Worm (Caenorhabditis elegans) whole organism, early embryonic: ENCODE results near the gene srv-11.

Experiments
- B0310.2 ChIP-seq: sonication (generic microtip); optimal IDR thresholded peaks from 2 replicates; lab custom pipeline; 2016; ENCODE audit warnings: mild to moderate bottlenecking, missing genetic modification characterization, missing compliant biosample characterization
- F13C5.2 ChIP-seq: sonication (generic microtip); optimal IDR thresholded peaks from 2 replicates; lab custom pipeline; 2017; ENCODE audit warnings: mild to moderate bottlenecking, missing genetic modification characterization, inconsistent platforms, missing compliant biosample characterization
- aly-1 ChIP-seq: sonication (generic microtip); optimal IDR thresholded peaks from 2 replicates; lab custom pipeline; 2016; ENCODE audit warnings: missing genetic modification characterization, missing compliant biosample characterization
- ama-1 ChIP-seq: fragments of 150-350 bp; optimal IDR thresholded peaks from 2 replicates; lab custom pipeline; 2014
- ceh-13 ChIP-seq: fragments of 200-800 bp; sonication (Bioruptor generic); optimal IDR thresholded peaks from 2 replicates; lab custom pipeline; 2018; ENCODE audit warnings: mild to moderate bottlenecking, missing genetic modification characterization, missing compliant biosample characterization
- ceh-36 ChIP-seq: sonication (generic microtip); optimal IDR thresholded peaks from 2 replicates; lab custom pipeline; 2016; ENCODE audit warnings: missing genetic modification characterization, inconsistent platforms, missing compliant biosample characterization
- ets-7 ChIP-seq: sonication (generic microtip); optimal IDR thresholded peaks from 2 replicates; lab custom pipeline; 2016; ENCODE audit warnings: missing genotype, missing genetic modification characterization, missing compliant biosample characterization
- flt-1 ChIP-seq: fragments of 200-800 bp; sonication (Bioruptor generic); IDR thresholded peaks from 2 replicates; pipeline ENCODE4 v1.3.6; 2022; ENCODE audit warnings: missing genetic modification characterization, missing compliant biosample characterization
- hmbx-1 ChIP-seq: sonication (generic microtip); optimal IDR thresholded peaks from 2 replicates; lab custom pipeline; 2016; ENCODE audit warnings: mild to moderate bottlenecking, missing genetic modification characterization, missing compliant biosample characterization
- hmg-4 ChIP-seq: fragments of 200-800 bp; sonication (Bioruptor generic); optimal IDR thresholded peaks from 2 replicates; lab custom pipeline; 2018; ENCODE audit warnings: mild to moderate bottlenecking, missing genetic modification characterization, missing compliant biosample characterization
- hnd-1 ChIP-seq: sonication (generic microtip); optimal IDR thresholded peaks from 2 replicates; lab custom pipeline; 2016; ENCODE audit warnings: missing genetic modification characterization, missing compliant biosample characterization
- pes-1 ChIP-seq: fragments of 200-800 bp; sonication (Bioruptor generic); IDR thresholded peaks from 2 replicates; pipeline ENCODE4 v1.3.6; 2022; ENCODE audit warnings: missing genetic modification reagents, missing genetic modification characterization, missing compliant biosample characterization
- scrt-1 ChIP-seq: fragments of 200-800 bp; sonication (Bioruptor generic); IDR thresholded peaks from 2 replicates; pipeline ENCODE4 v1.3.6; 2022; ENCODE audit warnings: missing genetic modification characterization, missing compliant biosample characterization
- sea-1 ChIP-seq: fragments of 200-800 bp; sonication (Bioruptor generic); conservative IDR thresholded peaks from 2 replicates; pipeline ENCODE4 v1.3.6; 2022; ENCODE audit warnings: missing genetic modification characterization, missing compliant biosample characterization
- tbx-11 ChIP-seq: fragments of 200-800 bp; sonication (Bioruptor generic); IDR thresholded peaks from 2 replicates; pipeline ENCODE4 v1.3.6; 2022; ENCODE audit warnings: missing genetic modification characterization, missing compliant biosample characterization
- tbx-37 ChIP-seq: fragments of 200-800 bp; sonication (Bioruptor generic); conservative IDR thresholded peaks from 2 replicates; pipeline ENCODE4 v1.3.6; 2022; ENCODE audit warnings: missing genetic modification reagents, missing genetic modification characterization, missing compliant biosample characterization
- tra-4 ChIP-seq: sonication (generic microtip); optimal IDR thresholded peaks from 2 replicates; lab custom pipeline; 2017; ENCODE audit warnings: missing genetic modification characterization, missing compliant biosample characterization

Gene srv-11

ce11 chrIV:16221559-16221958 lies at the start of gene srv-11:
Gene srv-11 (minus strand): TSS chrIV:16221659.
- no peak for TF ChIP-seq tbx-37
- no peak for TF ChIP-seq scrt-1 (GFP tag; lab: Robert Waterston, UW)
- no peak for TF ChIP-seq flt-1 (GFP tag; lab: Robert Waterston, UW)
- TF ChIP-seq pes-1: no peak
- TF ChIP-seq tbx-11 (GFP tag; lab: Robert Waterston, UW): no peak
- no peak for TF ChIP-seq hmg-4 (GFP tag; lab: Kevin White, UChicago)
- no peak for TF ChIP-seq sea-1
- no peak for TF ChIP-seq B0310.2 (tag; lab: Kevin White, UChicago)
- TF ChIP-seq tra-4 (tag; lab: Kevin White, UChicago): no peak
- no peak for TF ChIP-seq ceh-36 (tag; lab: Kevin White, UChicago)
- no peak for TF ChIP-seq ceh-13 (GFP tag; lab: Kevin White, UChicago)
- no peak for TF ChIP-seq aly-1 (tag; lab: Kevin White, UChicago)
- TF ChIP-seq F13C5.2 (tag; lab: Kevin White, UChicago): no peak
- no peak for TF ChIP-seq hnd-1 (tag; lab: Kevin White, UChicago)
- TF ChIP-seq ama-1 (lab: Kevin White, UChicago): no peak
- TF ChIP-seq ets-7 (tag; lab: Kevin White, UChicago): no peak
- TF ChIP-seq hmbx-1 (tag; lab: Kevin White, UChicago): no peak

ce11 chrIV:16270955-16271354 lies 49.5 kb upstream of the srv-11 start, which contains the start of gene F38C2.4:
Gene F38C2.4 (plus strand): TSS chrIV:16271255.
- TF ChIP-seq ets-7 (tag; lab: Kevin White, UChicago) (no peak), flt-1 (GFP tag; lab: Robert Waterston, UW) (no peak), F13C5.2 (tag; lab: Kevin White, UChicago) (no peak), ceh-36 (tag; lab: Kevin White, UChicago) (no peak), aly-1 (tag; lab: Kevin White, UChicago) (no peak), B0310.2 (tag; lab: Kevin White, UChicago) (no peak), tbx-37 (no peak), pes-1 (no peak), sea-1 (no peak), tbx-11 (GFP tag; lab: Robert Waterston, UW) (no peak), hmbx-1 (tag; lab: Kevin White, UChicago) (no peak), tra-4 (tag; lab: Kevin White, UChicago) (no peak), hmg-4 (GFP tag; lab: Kevin White, UChicago) (no peak), hnd-1 (tag; lab: Kevin White, UChicago) (no peak), ama-1 (lab: Kevin White, UChicago) (no peak)

- TF ChIP-seq hmg-4 (GFP tag; lab: Kevin White, UChicago) (no peak), sea-1 (no peak), tbx-11 (GFP tag; lab: Robert Waterston, UW) (no peak), ceh-36 (tag; lab: Kevin White, UChicago) (no peak), aly-1 (tag; lab: Kevin White, UChicago) (no peak), B0310.2 (tag; lab: Kevin White, UChicago) (no peak), flt-1 (GFP tag; lab: Robert Waterston, UW) (no peak)
Measured at ce11 chrIV:16257330-16257729, 35.9 kb upstream of the srv-11 start, which contains the start of gene hlh-31. Gene hlh-31 (plus strand): TSS chrIV:16257630.

- TF ChIP-seq ceh-36 (tag; lab: Kevin White, UChicago) (no peak), pes-1 (no peak), sea-1 (no peak), flt-1 (GFP tag; lab: Robert Waterston, UW) (no peak), aly-1 (tag; lab: Kevin White, UChicago) (no peak), ets-7 (tag; lab: Kevin White, UChicago) (no peak), hnd-1 (tag; lab: Kevin White, UChicago) (no peak), B0310.2 (tag; lab: Kevin White, UChicago) (no peak), hmg-4 (GFP tag; lab: Kevin White, UChicago) (no peak), F13C5.2 (tag; lab: Kevin White, UChicago) (no peak), scrt-1 (GFP tag; lab: Robert Waterston, UW) (no peak), hmbx-1 (tag; lab: Kevin White, UChicago) (no peak)
Measured at ce11 chrIV:16254464-16254863, 33.0 kb upstream of the srv-11 start, which contains the start of gene hlh-17. Gene hlh-17 (plus strand): TSS chrIV:16254764.

- TF ChIP-seq hnd-1 (tag; lab: Kevin White, UChicago) (no peak), tra-4 (tag; lab: Kevin White, UChicago) (no peak), hmg-4 (GFP tag; lab: Kevin White, UChicago) (no peak), ets-7 (tag; lab: Kevin White, UChicago) (no peak), ama-1 (lab: Kevin White, UChicago) (no peak), aly-1 (tag; lab: Kevin White, UChicago) (no peak)
Measured at ce11 chrIV:16247131-16247530, 25.7 kb upstream of the srv-11 start, which contains the start of gene F38C2.1. Gene F38C2.1 (plus strand): TSS chrIV:16247431.

- no peak for TF ChIP-seq hmbx-1 (tag; lab: Kevin White, UChicago)
- TF ChIP-seq ceh-13 (GFP tag; lab: Kevin White, UChicago): no peak
- TF ChIP-seq sea-1: no peak
- no peak for TF ChIP-seq ets-7 (tag; lab: Kevin White, UChicago)
- no peak for TF ChIP-seq ama-1 (lab: Kevin White, UChicago)
- no peak for TF ChIP-seq pes-1
- no peak for TF ChIP-seq hnd-1 (tag; lab: Kevin White, UChicago)
- no peak for TF ChIP-seq ceh-36 (tag; lab: Kevin White, UChicago)
- TF ChIP-seq tbx-11 (GFP tag; lab: Robert Waterston, UW): no peak
- TF ChIP-seq scrt-1 (GFP tag; lab: Robert Waterston, UW): no peak
- TF ChIP-seq tra-4 (tag; lab: Kevin White, UChicago): no peak
- no peak for TF ChIP-seq tbx-37
Measured at ce11 chrIV:16238555-16238954, 17.1 kb upstream of the srv-11 start, which contains the start of gene srw-61. Gene srw-61 (minus strand): TSS chrIV:16238655.

ce11 chrIV:16236827-16237226 lies 15.4 kb upstream of the srv-11 start:
- TF ChIP-seq hmbx-1 (tag; lab: Kevin White, UChicago): no peak
- no peak for TF ChIP-seq aly-1 (tag; lab: Kevin White, UChicago)
- TF ChIP-seq scrt-1 (GFP tag; lab: Robert Waterston, UW): no peak
- no peak for TF ChIP-seq tra-4 (tag; lab: Kevin White, UChicago)
- TF ChIP-seq ets-7 (tag; lab: Kevin White, UChicago): no peak
- no peak for TF ChIP-seq tbx-37
- no peak for TF ChIP-seq flt-1 (GFP tag; lab: Robert Waterston, UW)
- no peak for TF ChIP-seq sea-1
- TF ChIP-seq pes-1: no peak
- no peak for TF ChIP-seq ceh-36 (tag; lab: Kevin White, UChicago)
- no peak for TF ChIP-seq hnd-1 (tag; lab: Kevin White, UChicago)
- TF ChIP-seq ceh-13 (GFP tag; lab: Kevin White, UChicago): no peak
- no peak for TF ChIP-seq tbx-11 (GFP tag; lab: Robert Waterston, UW)
- TF ChIP-seq hmg-4 (GFP tag; lab: Kevin White, UChicago): no peak
- no peak for TF ChIP-seq F13C5.2 (tag; lab: Kevin White, UChicago)
